Worm (Caenorhabditis elegans): ENCODE results near the gene maoc-1.

DNA sequence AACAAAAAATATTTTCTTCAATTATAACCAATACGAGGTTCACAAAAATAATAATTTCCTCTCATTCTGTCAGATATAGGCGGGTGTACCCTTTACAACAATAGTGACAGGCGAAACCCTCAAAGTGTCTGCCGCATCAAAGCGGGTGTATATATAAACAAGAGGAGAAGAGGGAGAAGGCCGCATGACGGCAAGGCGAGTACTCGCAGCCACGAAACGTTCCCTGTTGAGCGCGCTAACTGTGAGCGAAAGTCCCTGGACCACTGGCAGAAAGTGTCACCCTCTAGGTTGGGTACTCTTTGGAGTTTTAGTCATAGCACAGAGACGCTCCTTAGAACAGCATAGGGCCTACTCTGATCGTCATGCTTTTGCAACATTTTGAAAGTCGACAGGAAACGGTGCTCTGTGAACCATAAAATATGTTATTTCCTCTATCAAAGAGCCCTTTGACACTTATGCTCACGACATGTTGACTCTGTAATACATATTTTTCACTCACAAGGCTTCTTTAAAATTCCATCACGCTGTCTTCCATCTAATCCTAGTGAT lies 4.0 kb downstream of the maoc-1 start, which contains the start of gene pcrg-1:
- TF ChIP-seq med-1 (GFP tag; optimal IDR thresholded peaks at IDR 0.05; ENCODE audit: insufficient read depth) (peak; percentile 61), ztf-29 (GFP tag; IDR thresholded peaks at IDR 0.05) (peak; percentile 85), ref-1 (GFP tag; conservative IDR thresholded peaks at IDR 0.05) (peak; percentile 82), tab-1 (GFP tag; IDR thresholded peaks at IDR 0.05) (peak; percentile 96)

Data from whole organism, midembryonic.